Worm (Caenorhabditis elegans) whole organism, L4/young adult: ENCODE measurements around the gene sdz-7.

ENCODE experiments used
- W03F9.2 ChIP-seq: fragments of 150-350 bp; optimal IDR thresholded peaks from 2 replicates; lab custom pipeline; 2014; ENCODE audit warnings: missing biosample characterization, missing genetic modification characterization
- him-1 ChIP-seq: sonication (generic microtip); optimal IDR thresholded peaks from 2 replicates; lab custom pipeline; 2016; ENCODE audit warnings: missing genotype, missing genetic modification reagents, missing genetic modification characterization, missing compliant biosample characterization

ce11 chrII:3897758-3898494, 20.2 kb upstream of the sdz-7 start, which contains the start of gene F53C3.6:
- TF ChIP-seq W03F9.2 (tag; lab: Kevin White, UChicago) (no peak), him-1 (tag; lab: Kevin White, UChicago) (no peak)
